Worm (Caenorhabditis elegans): ENCODE data around the gene oac-53.

DNA sequence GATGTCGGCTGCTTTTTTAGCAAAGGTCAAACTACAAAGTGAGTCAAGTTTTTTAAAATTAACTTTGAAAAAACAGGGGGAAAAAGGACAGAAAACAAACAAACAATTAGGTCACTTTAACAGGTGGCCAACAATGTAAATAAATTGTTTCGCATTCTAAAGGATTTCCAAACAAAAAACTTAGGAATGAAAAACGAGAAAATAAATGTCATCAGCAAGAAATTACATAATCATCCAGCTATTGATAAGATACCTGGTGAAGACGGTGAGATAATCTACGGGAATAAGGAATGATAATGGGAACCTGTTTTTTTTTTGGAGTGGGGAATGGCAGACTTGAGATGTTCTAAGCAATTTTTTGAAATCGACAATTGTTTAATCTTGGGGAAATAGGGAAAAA is 31.7 kb downstream of the oac-53 start:
- TF ChIP-seq nfya-1 (tag; optimal IDR thresholded peaks at IDR 0.05; ENCODE audit: insufficient read depth) (no peak), egl-27 (tag; optimal IDR thresholded peaks at IDR 0.05) (no peak), ztf-11 (tag; optimal IDR thresholded peaks at IDR 0.05) (no peak), ama-1 (optimal IDR thresholded peaks at IDR 0.05) (no peak), nhr-77 (tag; optimal IDR thresholded peaks at IDR 0.05) (no peak), nhr-76 (tag; optimal IDR thresholded peaks at IDR 0.05) (no peak), fkh-10 (GFP tag; optimal IDR thresholded peaks at IDR 0.05) (no peak), snpc-4 (tag; optimal IDR thresholded peaks at IDR 0.05) (no peak), ceh-16 (tag; optimal IDR thresholded peaks at IDR 0.05) (no peak), elt-3 (tag; optimal IDR thresholded peaks at IDR 0.05) (peak in 1 of 3 experiments; percentile 9), aly-2 (tag; optimal IDR thresholded peaks at IDR 0.05) (no peak), hmg-11 (tag; optimal IDR thresholded peaks at IDR 0.05) (no peak), nhr-12 (tag; optimal IDR thresholded peaks at IDR 0.05) (no peak), unc-62 (GFP tag; optimal IDR thresholded peaks at IDR 0.05) (no peak)
